Worm (Caenorhabditis elegans) whole organism, young adult: ENCODE results near the gene D1005.4.

Experiments
- Y67H2A.10 ChIP-seq: fragments of 200-800 bp; sonication (Bioruptor generic); conservative IDR thresholded peaks from 2 replicates; pipeline ENCODE4 v1.3.6; 2022; ENCODE audit warnings: missing genetic modification reagents, missing genetic modification characterization, missing compliant biosample characterization
- aptf-2 ChIP-seq: fragments of 200-800 bp; sonication (Bioruptor generic); conservative IDR thresholded peaks from 2 replicates; pipeline ENCODE4 v1.3.6; 2022; ENCODE audit warnings: missing genetic modification reagents, missing genetic modification characterization, missing compliant biosample characterization
- bed-1 ChIP-seq: fragments of 200-800 bp; sonication (Bioruptor generic); IDR thresholded peaks from 2 replicates; pipeline ENCODE4 v1.3.6; 2022; ENCODE audit warnings: missing genetic modification reagents, missing genetic modification characterization, missing compliant biosample characterization
- cebp-1 ChIP-seq, 2 experiments: fragments of 200-800 bp in 1 of 2; sonication (Bioruptor generic) in 1 of 2; sonication (generic microtip) in 1 of 2; IDR thresholded peaks in 1 of 2; optimal IDR thresholded peaks in 1 of 2; 2 replicates each; pipeline versions ENCODE4 v1.3.6 to Lab custom; 2017 to 2022; ENCODE audit warnings: missing compliant biosample characterization in 2 of 2, missing genetic modification characterization in 2 of 2, mild to moderate bottlenecking in 1 of 2, missing genetic modification reagents in 1 of 2, moderate library complexity in 1 of 2
- hlh-12 ChIP-seq: sonication (generic microtip); optimal IDR thresholded peaks from 2 replicates; lab custom pipeline; 2016; ENCODE audit warnings: missing genetic modification characterization, missing compliant biosample characterization
- lin-35 ChIP-seq, 3 experiments: fragments of 150-350 bp in 2 of 3; sonication (generic microtip) in 1 of 3; optimal IDR thresholded peaks; 2 replicates each; lab custom pipeline; 2014 to 2018; ENCODE audit warnings: missing biosample characterization in 3 of 3, missing genetic modification characterization in 3 of 3, missing genetic modification reagents in 3 of 3
- madf-10 ChIP-seq: sonication (generic microtip); optimal IDR thresholded peaks from 2 replicates; lab custom pipeline; 2016; ENCODE audit warnings: mild to moderate bottlenecking, missing genetic modification characterization, missing compliant biosample characterization
- somi-1 ChIP-seq: fragments of 200-800 bp; sonication (Bioruptor generic); optimal IDR thresholded peaks from 2 replicates; lab custom pipeline; 2018; ENCODE audit warnings: mild to moderate bottlenecking, missing genetic modification characterization, missing compliant biosample characterization
- tbp1 ChIP-seq: fragments of 200-800 bp; sonication (Bioruptor generic); optimal IDR thresholded peaks from 2 replicates; lab custom pipeline; 2018; ENCODE audit warnings: mild to moderate bottlenecking, missing genetic modification characterization, missing compliant biosample characterization
- unc-62 ChIP-seq: fragments of 150-350 bp; optimal IDR thresholded peaks from 2 replicates; lab custom pipeline; 2014; ENCODE audit warnings: missing biosample characterization, missing genetic modification reagents, missing genetic modification characterization
- xnd-1 ChIP-seq: sonication (generic microtip); optimal IDR thresholded peaks from 2 replicates; lab custom pipeline; 2016; ENCODE audit warnings: missing genotype, missing genetic modification reagents, missing genetic modification characterization, missing compliant biosample characterization

- TF ChIP-seq xnd-1 (tag; lab: Kevin White, UChicago) = no peak
- TF ChIP-seq somi-1 (GFP tag; lab: Kevin White, UChicago) = no peak
- no peak for TF ChIP-seq madf-10 (tag; lab: Kevin White, UChicago)
- no peak for TF ChIP-seq cebp-1 (GFP tag; IDR thresholded peaks at IDR 0.05; lab: Robert Waterston, UW)
- TF ChIP-seq cebp-1 (tag; optimal IDR thresholded peaks at IDR 0.05; lab: Kevin White, UChicago) = peak; percentile 39
- TF ChIP-seq hlh-12 (tag; lab: Kevin White, UChicago) = no peak
- TF ChIP-seq unc-62 (GFP tag; lab: Kevin White, UChicago) = no peak
- TF ChIP-seq Y67H2A.10 (GFP tag; lab: Robert Waterston, UW) = no peak
- TF ChIP-seq bed-1 = no peak
- TF ChIP-seq lin-35 (GFP tag; optimal IDR thresholded peaks at IDR 0.05; lab: Kevin White, UChicago) = no peak
- TF ChIP-seq tbp1 = no peak
- TF ChIP-seq aptf-2 = no peak
Observed at ce11 chrX:1524559-1524958, 38.9 kb upstream of the D1005.4 start.
